Worm (Caenorhabditis elegans): ENCODE results near the gene F15D4.4.

The F15D4.4 gene

DNA sequence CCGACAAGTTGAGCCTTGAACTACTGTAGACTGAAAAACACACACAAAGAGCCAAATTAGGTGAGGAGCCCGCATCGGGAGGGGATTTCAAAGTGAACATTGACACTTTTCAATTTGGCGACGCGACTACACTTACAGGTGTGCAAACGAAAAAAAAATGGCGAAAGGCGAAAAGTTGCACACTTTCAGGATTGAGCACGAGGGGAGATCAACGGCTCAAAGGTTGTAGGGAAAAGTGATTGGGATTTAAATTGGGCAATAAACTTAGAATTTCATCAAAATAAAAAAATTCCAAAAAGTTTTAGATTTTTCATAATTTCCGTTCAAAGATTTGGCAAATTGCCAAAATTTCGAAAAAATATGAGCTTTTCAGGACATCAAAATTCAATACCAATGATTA, at the start of gene F15D4.4:
F15D4.4 (minus strand) TSS at position 101 of the 400 bp plus-strand sequence.
- TF ChIP-seq ceh-14 (tag; optimal IDR thresholded peaks at IDR 0.05) (no peak), sox-4 (tag; optimal IDR thresholded peaks at IDR 0.05) (no peak), ztf-16 (tag; optimal IDR thresholded peaks at IDR 0.05) (no peak), ceh-6 (GFP tag; optimal IDR thresholded peaks at IDR 0.05) (no peak), nfya-1 (tag; optimal IDR thresholded peaks at IDR 0.05) (no peak), C38D4.7 (GFP tag; optimal IDR thresholded peaks at IDR 0.05) (no peak), K02D7.2 (tag; optimal IDR thresholded peaks at IDR 0.05) (no peak), C08G9.2 (tag; optimal IDR thresholded peaks at IDR 0.05) (no peak), pqm-1 (tag; optimal IDR thresholded peaks at IDR 0.05) (no peak), T23F11.4 (GFP tag; optimal IDR thresholded peaks at IDR 0.05) (no peak), ama-1 (optimal IDR thresholded peaks at IDR 0.05) (no peak), nhr-232 (tag; optimal IDR thresholded peaks at IDR 0.05) (no peak), elt-2 (tag; optimal IDR thresholded peaks at IDR 0.05) (no peak), che-1 (tag; optimal IDR thresholded peaks at IDR 0.05) (no peak), ceh-18 (tag; optimal IDR thresholded peaks at IDR 0.05) (no peak), fkh-6 (tag; optimal IDR thresholded peaks at IDR 0.05) (no peak)

DNA sequence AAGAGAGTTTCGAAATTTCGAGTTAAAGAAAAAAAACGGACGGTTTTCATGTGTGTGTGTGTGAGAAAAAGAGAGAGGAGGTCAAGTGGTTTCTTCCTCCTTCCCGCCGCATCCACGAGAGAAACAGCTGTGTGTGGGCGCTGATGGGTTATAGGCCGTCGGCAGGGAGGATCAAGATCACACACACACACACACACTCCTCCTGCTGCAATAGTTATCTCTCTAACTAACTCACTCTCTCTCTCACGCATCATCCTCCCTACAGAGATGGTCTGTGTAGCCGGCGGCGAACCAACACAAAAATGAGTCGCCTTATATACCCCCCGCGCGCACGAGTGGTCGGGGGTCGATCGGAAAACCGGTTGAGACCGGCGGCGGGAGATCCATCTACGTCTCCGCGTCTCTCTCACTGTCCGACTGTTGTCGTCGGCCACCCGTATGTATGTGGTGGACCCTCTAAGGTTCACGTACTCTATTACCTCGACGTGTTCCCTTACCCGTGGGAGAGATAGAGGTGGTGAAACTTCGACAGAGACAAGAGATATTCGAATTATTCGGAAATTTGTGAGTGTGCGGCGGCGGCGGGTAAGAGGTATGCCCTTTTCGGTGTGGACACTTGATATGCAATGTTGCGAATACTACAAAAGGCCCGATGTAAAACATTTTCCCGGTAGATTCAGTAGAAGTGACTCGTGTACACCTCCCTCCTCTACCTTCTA, 48.6 kb upstream of the F15D4.4 start:
- TF ChIP-seq sdc-2 (tag; optimal IDR thresholded peaks at IDR 0.05) (no peak), C38D4.7 (GFP tag; optimal IDR thresholded peaks at IDR 0.05) (no peak), unc-55 (GFP tag; optimal IDR thresholded peaks at IDR 0.05) (peak; percentile 66), ets-4 (tag; optimal IDR thresholded peaks at IDR 0.05) (peak; percentile 37), ceh-19 (GFP tag; optimal IDR thresholded peaks at IDR 0.05) (no peak), pros-1 (tag; optimal IDR thresholded peaks at IDR 0.05) (peak; percentile 47), madf-2 (tag; optimal IDR thresholded peaks at IDR 0.05) (no peak), hlh-15 (tag; optimal IDR thresholded peaks at IDR 0.05) (no peak), nhr-11 (tag; optimal IDR thresholded peaks at IDR 0.05) (no peak), hlh-13 (GFP tag; optimal IDR thresholded peaks at IDR 0.05) (no peak), C08G9.2 (tag; optimal IDR thresholded peaks at IDR 0.05) (no peak), odd-2 (tag; optimal IDR thresholded peaks at IDR 0.05) (no peak), dve-1 (tag; optimal IDR thresholded peaks at IDR 0.05) (peak; percentile 48), pqm-1 (tag; optimal IDR thresholded peaks at IDR 0.05) (no peak), sox-2 (GFP tag; IDR thresholded peaks at IDR 0.05) (no peak), ceh-45 (GFP tag; IDR thresholded peaks at IDR 0.05) (no peak), hlh-8 (tag; optimal IDR thresholded peaks at IDR 0.05) (no peak), ttx-3 (tag; optimal IDR thresholded peaks at IDR 0.05) (no peak), unc-3 (GFP tag; conservative IDR thresholded peaks at IDR 0.05) (no peak), unc-3 (tag; optimal IDR thresholded peaks at IDR 0.05) (no peak), T23F11.4 (GFP tag; optimal IDR thresholded peaks at IDR 0.05) (peak; percentile 15), K02D7.2 (tag; optimal IDR thresholded peaks at IDR 0.05) (no peak), Y22D7AL.16 (tag; optimal IDR thresholded peaks at IDR 0.05) (no peak), tbx-7 (tag; optimal IDR thresholded peaks at IDR 0.05) (no peak), K09A11.1 (tag; optimal IDR thresholded peaks at IDR 0.05; ENCODE audit: insufficient read depth) (peak; percentile 58), ceh-22 (tag; optimal IDR thresholded peaks at IDR 0.05) (peak; percentile 83), rnt-1 (tag; optimal IDR thresholded peaks at IDR 0.05) (peak; percentile 67), hlh-30 (tag; optimal IDR thresholded peaks at IDR 0.05; ENCODE audit: insufficient read depth) (peak; percentile 70), pha-2 (tag; optimal IDR thresholded peaks at IDR 0.05) (peak; percentile 43), ahr-1 (tag; optimal IDR thresholded peaks at IDR 0.05) (no peak), nfya-1 (tag; optimal IDR thresholded peaks at IDR 0.05) (peak; percentile 44), lin-11 (tag; optimal IDR thresholded peaks at IDR 0.05) (no peak), gmeb-2 (tag; optimal IDR thresholded peaks at IDR 0.05) (no peak), syd-9 (tag; optimal IDR thresholded peaks at IDR 0.05) (no peak), pat-9 (tag; optimal IDR thresholded peaks at IDR 0.05) (peak; percentile 25), ceh-30 (tag; optimal IDR thresholded peaks at IDR 0.05) (no peak), pha-4 (tag; optimal IDR thresholded peaks at IDR 0.05) (no peak), sox-4 (tag; optimal IDR thresholded peaks at IDR 0.05) (no peak), ceh-48 (tag; optimal IDR thresholded peaks at IDR 0.05) (no peak), tbx-2 (tag; optimal IDR thresholded peaks at IDR 0.05) (peak; percentile 81), elt-2 (tag; optimal IDR thresholded peaks at IDR 0.05) (no peak), hlh-6 (tag; optimal IDR thresholded peaks at IDR 0.05) (no peak)

Measured in whole organism, late embryonic.